Worm (Caenorhabditis elegans) whole organism, L4 larva: Measurements from ENCODE around the gene spp-8.

Experiments used
- F37D6.2 ChIP-seq: sonication (generic microtip); optimal IDR thresholded peaks from 2 replicates; lab custom pipeline; 2016; ENCODE audit warnings: mild to moderate bottlenecking, missing genetic modification characterization, missing compliant biosample characterization
- F49E8.2 ChIP-seq: sonication (generic microtip); optimal IDR thresholded peaks from 2 replicates; lab custom pipeline; 2016; ENCODE audit warnings: missing compliant biosample characterization, mild to moderate bottlenecking, missing genetic modification characterization, borderline replicate concordance
- Y48G9A.11 ChIP-seq: fragments of 200-800 bp; sonication (Bioruptor generic); IDR thresholded peaks from 2 replicates; pipeline ENCODE4 v1.3.6; 2022; ENCODE audit warnings: missing genetic modification reagents, missing genetic modification characterization, missing compliant biosample characterization
- Y5F2A.4 ChIP-seq: fragments of 200-800 bp; sonication (Bioruptor generic); optimal IDR thresholded peaks from 2 replicates; lab custom pipeline; 2018; ENCODE audit warnings: mild to moderate bottlenecking, missing genetic modification characterization, missing compliant biosample characterization
- Y75B8A.6 ChIP-seq: fragments of 200-800 bp; sonication (Bioruptor generic); IDR thresholded peaks from 2 replicates; pipeline ENCODE4 v1.3.6; 2022; ENCODE audit warnings: missing genetic modification reagents, missing genetic modification characterization, missing compliant biosample characterization
- ZK546.5 ChIP-seq, 2 experiments: sonication (generic microtip); optimal IDR thresholded peaks; 2 replicates each; lab custom pipeline; 2017; ENCODE audit warnings: missing biosample characterization in 2 of 2, missing genetic modification characterization in 2 of 2
- aly-2 ChIP-seq: sonication (generic microtip); optimal IDR thresholded peaks from 2 replicates; lab custom pipeline; 2018; ENCODE audit warnings: missing biosample characterization, missing genetic modification characterization
- ama-1 ChIP-seq: fragments of 150-350 bp; optimal IDR thresholded peaks from 2 replicates; lab custom pipeline; 2014; ENCODE audit warnings: inconsistent platforms, mixed read lengths
- ceh-82 ChIP-seq: sonication (generic microtip); optimal IDR thresholded peaks from 2 replicates; lab custom pipeline; 2017; ENCODE audit warnings: missing biosample characterization, missing genetic modification characterization
- cey-2 ChIP-seq: sonication (generic microtip); optimal IDR thresholded peaks from 3 replicates; lab custom pipeline; 2017; ENCODE audit warnings: missing genetic modification characterization, mild to moderate bottlenecking, missing compliant biosample characterization, antibody characterized with exemption, borderline replicate concordance; ENCODE audit not compliant: insufficient read depth
- daf-12 ChIP-seq: fragments of 150-350 bp; optimal IDR thresholded peaks from 2 replicates; lab custom pipeline; 2014; ENCODE audit warnings: missing biosample characterization, missing genetic modification reagents, missing genetic modification characterization
- daf-19 ChIP-seq: fragments of 200-800 bp; sonication (Bioruptor generic); conservative IDR thresholded peaks from 2 replicates; pipeline ENCODE4 v1.3.6; 2022; ENCODE audit warnings: missing genetic modification characterization, missing compliant biosample characterization
- daf-8 ChIP-seq: fragments of 200-800 bp; sonication (Bioruptor generic); IDR thresholded peaks from 2 replicates; pipeline ENCODE4 v1.3.6; 2022; ENCODE audit warnings: missing genetic modification characterization, missing compliant biosample characterization
- dmd-8 ChIP-seq: fragments of 200-800 bp; sonication (Bioruptor generic); IDR thresholded peaks from 2 replicates; pipeline ENCODE4 v1.3.6; 2022; ENCODE audit warnings: missing genetic modification characterization, missing compliant biosample characterization
- dmd-9 ChIP-seq: fragments of 200-800 bp; sonication (Bioruptor generic); IDR thresholded peaks from 2 replicates; pipeline ENCODE4 v1.3.6; 2022; ENCODE audit warnings: missing genetic modification reagents, missing genetic modification characterization, missing compliant biosample characterization
- duxl-1 ChIP-seq: sonication (generic microtip); optimal IDR thresholded peaks from 2 replicates; lab custom pipeline; 2016; ENCODE audit warnings: mild to moderate bottlenecking, missing genetic modification characterization, moderate library complexity, missing compliant biosample characterization; ENCODE audit not compliant: poor library complexity
- dve-1 ChIP-seq: sonication (generic microtip); optimal IDR thresholded peaks from 2 replicates; lab custom pipeline; 2017; ENCODE audit warnings: antibody characterized with exemption, mild to moderate bottlenecking, missing genetic modification characterization, missing compliant biosample characterization; ENCODE audit not compliant: insufficient read depth
- fkh-10 ChIP-seq: fragments of 150-350 bp; optimal IDR thresholded peaks from 2 replicates; lab custom pipeline; 2014; ENCODE audit warnings: missing biosample characterization, missing genetic modification reagents, missing genetic modification characterization
- fos-1 ChIP-seq: fragments of 150-350 bp; optimal IDR thresholded peaks from 2 replicates; lab custom pipeline; 2014; ENCODE audit warnings: missing biosample characterization, missing genetic modification characterization
- gei-8 ChIP-seq: fragments of 200-800 bp; sonication (Bioruptor generic); optimal IDR thresholded peaks from 2 replicates; lab custom pipeline; 2018; ENCODE audit warnings: mild to moderate bottlenecking, missing genetic modification characterization, missing compliant biosample characterization
- hlh-11 ChIP-seq: fragments of 200-800 bp; sonication (Bioruptor generic); optimal IDR thresholded peaks from 2 replicates; lab custom pipeline; 2018; ENCODE audit warnings: mild to moderate bottlenecking, missing genetic modification characterization, missing compliant biosample characterization
- hmg-1.1 ChIP-seq: fragments of 200-800 bp; sonication (Bioruptor generic); IDR thresholded peaks from 2 replicates; pipeline ENCODE4 v1.3.6; 2022; ENCODE audit warnings: missing genetic modification reagents, missing genetic modification characterization, missing compliant biosample characterization
- lin-15B ChIP-seq: fragments of 150-350 bp; sonication (generic microtip); optimal IDR thresholded peaks from 3 replicates; lab custom pipeline; 2014; ENCODE audit warnings: missing biosample characterization, missing genetic modification characterization
- lin-29 ChIP-seq: fragments of 200-800 bp; sonication (Bioruptor generic); IDR thresholded peaks from 2 replicates; pipeline ENCODE4 v1.3.6; 2022; ENCODE audit warnings: missing genetic modification reagents, missing genetic modification characterization, missing compliant biosample characterization
- lir-3 ChIP-seq: sonication (generic microtip); optimal IDR thresholded peaks from 2 replicates; lab custom pipeline; 2016; ENCODE audit warnings: mild to moderate bottlenecking, missing genetic modification characterization, missing compliant biosample characterization
- lsy-2 ChIP-seq, 2 experiments: fragments of 150-350 bp in 1 of 2; sonication (generic microtip) in 1 of 2; optimal IDR thresholded peaks; 2 replicates each; lab custom pipeline; 2014 to 2017; ENCODE audit warnings: missing biosample characterization in 2 of 2, missing genetic modification characterization in 2 of 2
- madf-5 ChIP-seq, 2 experiments: fragments of 200-800 bp; sonication (Bioruptor generic); IDR thresholded peaks; 2 replicates each; pipeline ENCODE4 v1.3.6; 2022; ENCODE audit warnings: missing compliant biosample characterization in 2 of 2, missing genetic modification characterization in 2 of 2
- madf-9 ChIP-seq: fragments of 200-800 bp; sonication (Bioruptor generic); conservative IDR thresholded peaks from 2 replicates; pipeline ENCODE4 v1.3.6; 2022; ENCODE audit warnings: missing genetic modification reagents, missing genetic modification characterization, missing compliant biosample characterization
- mep-1 ChIP-seq: fragments of 150-350 bp; sonication (generic microtip); optimal IDR thresholded peaks from 3 replicates; lab custom pipeline; 2014; ENCODE audit warnings: missing biosample characterization, missing genetic modification characterization
- mxl-2 ChIP-seq: fragments of 200-800 bp; sonication (Bioruptor generic); conservative IDR thresholded peaks from 2 replicates; pipeline ENCODE4 v1.3.6; 2022; ENCODE audit warnings: missing genetic modification reagents, missing genetic modification characterization, missing compliant biosample characterization
- nhr-10 ChIP-seq: fragments of 150-350 bp; optimal IDR thresholded peaks from 2 replicates; lab custom pipeline; 2014; ENCODE audit warnings: missing biosample characterization, missing genetic modification characterization
- nhr-25 ChIP-seq: sonication (generic microtip); optimal IDR thresholded peaks from 2 replicates; lab custom pipeline; 2017; ENCODE audit warnings: missing genetic modification characterization, mild to moderate bottlenecking, missing compliant biosample characterization, antibody characterized with exemption, moderate library complexity, borderline replicate concordance; ENCODE audit not compliant: insufficient read depth
- nhr-42 ChIP-seq: fragments of 200-800 bp; sonication (Bioruptor generic); IDR thresholded peaks from 2 replicates; pipeline ENCODE4 v1.3.6; 2022; ENCODE audit warnings: missing genetic modification characterization, missing compliant biosample characterization
- nhr-6 ChIP-seq: fragments of 150-350 bp; optimal IDR thresholded peaks from 2 replicates; lab custom pipeline; 2014; ENCODE audit warnings: missing biosample characterization, missing genetic modification characterization
- nhr-76 ChIP-seq: fragments of 150-350 bp; optimal IDR thresholded peaks from 2 replicates; lab custom pipeline; 2014; ENCODE audit warnings: missing biosample characterization, missing genetic modification characterization
- nhr-77 ChIP-seq: fragments of 150-350 bp; optimal IDR thresholded peaks from 2 replicates; lab custom pipeline; 2014; ENCODE audit warnings: missing biosample characterization, missing genetic modification characterization
- pha-4 ChIP-seq, 2 experiments: fragments of 150-350 bp in 1 of 2; fragments of 200-800 bp in 1 of 2; sonication (Bioruptor generic) in 1 of 2; IDR thresholded peaks in 1 of 2; optimal IDR thresholded peaks in 1 of 2; 2 replicates each; pipeline versions ENCODE4 v1.3.6 to Lab custom; 2014 to 2022; ENCODE audit warnings: missing genetic modification characterization in 2 of 2, missing genetic modification reagents in 2 of 2, missing biosample characterization in 1 of 2, missing compliant biosample characterization in 1 of 2
- rbr-2 ChIP-seq: sonication (generic microtip); optimal IDR thresholded peaks from 2 replicates; lab custom pipeline; 2016; ENCODE audit warnings: missing genotype, missing genetic modification characterization, missing compliant biosample characterization
- sdz-12 ChIP-seq: fragments of 200-800 bp; sonication (Bioruptor generic); optimal IDR thresholded peaks from 2 replicates; lab custom pipeline; 2018; ENCODE audit warnings: mild to moderate bottlenecking, missing genetic modification characterization, missing compliant biosample characterization
- set-16 ChIP-seq: fragments of 200-800 bp; sonication (Bioruptor generic); IDR thresholded peaks from 2 replicates; pipeline ENCODE4 v1.3.6; 2022; ENCODE audit warnings: missing genetic modification reagents, missing genetic modification characterization, missing compliant biosample characterization
- snpc-1.2 ChIP-seq: fragments of 200-800 bp; sonication (Bioruptor generic); IDR thresholded peaks from 2 replicates; pipeline ENCODE4 v1.3.6; 2022; ENCODE audit warnings: missing genetic modification reagents, missing genetic modification characterization, missing compliant biosample characterization
- spr-1 ChIP-seq: sonication (generic microtip); optimal IDR thresholded peaks from 2 replicates; lab custom pipeline; 2016; ENCODE audit warnings: mild to moderate bottlenecking, missing genetic modification characterization, missing compliant biosample characterization
- unc-39 ChIP-seq: sonication (generic microtip); optimal IDR thresholded peaks from 2 replicates; lab custom pipeline; 2017; ENCODE audit warnings: missing biosample characterization, missing genetic modification characterization
- unc-62 ChIP-seq, 3 experiments: fragments of 150-350 bp in 1 of 3; sonication (generic microtip); optimal IDR thresholded peaks in 2 of 3; peaks in 1 of 3; 1 replicate in 1 of 3; 2 replicates in 2 of 3; lab custom pipeline; 2014 to 2017; ENCODE audit warnings: missing biosample characterization in 3 of 3, missing genetic modification characterization in 3 of 3, missing genetic modification reagents in 3 of 3, missing genotype in 1 of 3
- vab-7 ChIP-seq: fragments of 200-800 bp; sonication (Bioruptor generic); IDR thresholded peaks from 2 replicates; pipeline ENCODE4 v1.3.6; 2022; ENCODE audit warnings: missing genetic modification reagents, missing genetic modification characterization, missing compliant biosample characterization
- zfp-3 ChIP-seq: fragments of 200-800 bp; sonication (Bioruptor generic); conservative IDR thresholded peaks from 2 replicates; pipeline ENCODE4 v1.3.6; 2022; ENCODE audit warnings: missing genetic modification reagents, missing genetic modification characterization, missing compliant biosample characterization

The spp-8 gene

ce11 chrIV:8432709-8433108 lies 48.8 kb upstream of the spp-8 start, which contains the start of the genes T26A8.4 and pdtf-1 (continued):
- peak; percentile 64 for TF ChIP-seq spr-1 (tag; lab: Kevin White, UChicago)
- TF ChIP-seq ZK546.5 (tag; optimal IDR thresholded peaks at IDR 0.05; lab: Kevin White, UChicago), result peak; percentile 6 to 70
- TF ChIP-seq aly-2 (tag; lab: Kevin White, UChicago), result no peak
- peak; percentile 15 for TF ChIP-seq gei-8
- peak; percentile 98 for TF ChIP-seq dve-1 (tag; lab: Kevin White, UChicago)
- TF ChIP-seq vab-7 (GFP tag; lab: Robert Waterston, UW), result peak; percentile 74; the same call in 1 of the 2 replicates
- TF ChIP-seq dmd-8, result no peak
- TF ChIP-seq nhr-6 (tag; lab: Kevin White, UChicago), result peak; percentile 99
- TF ChIP-seq duxl-1, result peak; percentile 75
- peak; percentile 24 for TF ChIP-seq nhr-76
- TF ChIP-seq rbr-2, result peak; percentile 89
- peak; percentile 78 for TF ChIP-seq madf-9 (GFP tag; lab: Robert Waterston, UW)
- no peak; the same call in 1 of the 2 replicates for TF ChIP-seq mxl-2 (GFP tag; lab: Robert Waterston, UW)
- peak; percentile 70 for TF ChIP-seq lin-29 (GFP tag; lab: Robert Waterston, UW)
- no peak for TF ChIP-seq unc-39 (tag; lab: Kevin White, UChicago)
- peak; percentile 92 for TF ChIP-seq fkh-10 (GFP tag; lab: Kevin White, UChicago)
- peak; percentile 56 for TF ChIP-seq F37D6.2 (tag; lab: Kevin White, UChicago)
- peak; percentile 50 for TF ChIP-seq lin-15B (tag; lab: Kevin White, UChicago)
- TF ChIP-seq unc-62 (GFP tag; optimal IDR thresholded peaks at IDR 0.05 in 1 of 2; lab: Kevin White, UChicago), result peak in 1 of 2 experiments; percentile 100
- TF ChIP-seq unc-62 (tag; optimal IDR thresholded peaks at IDR 0.05; lab: Kevin White, UChicago), result no peak
- TF ChIP-seq lsy-2 (tag; optimal IDR thresholded peaks at IDR 0.05; lab: Kevin White, UChicago), result peak; percentile 99 to 100
- peak; percentile 55 for TF ChIP-seq nhr-10 (tag; lab: Kevin White, UChicago)
- peak; percentile 87 for TF ChIP-seq nhr-42 (GFP tag; lab: Robert Waterston, UW)
- TF ChIP-seq lir-3, result peak; percentile 37
- peak; percentile 91 for TF ChIP-seq ama-1 (lab: Kevin White, UChicago)
- TF ChIP-seq Y48G9A.11 (GFP tag; lab: Robert Waterston, UW), result peak; percentile 81
- peak; percentile 95 for TF ChIP-seq mep-1
- TF ChIP-seq F49E8.2 (tag; lab: Kevin White, UChicago), result peak; percentile 15
- no peak for TF ChIP-seq ceh-82 (tag; lab: Kevin White, UChicago)
- TF ChIP-seq daf-19, result no peak
- TF ChIP-seq snpc-1.2 (GFP tag; lab: Robert Waterston, UW), result peak; percentile 80
- TF ChIP-seq Y5F2A.4, result peak; percentile 16
- peak; percentile 86 for TF ChIP-seq pha-4 (GFP tag; IDR thresholded peaks at IDR 0.05; lab: Robert Waterston, UW)
- no peak for TF ChIP-seq pha-4 (tag; optimal IDR thresholded peaks at IDR 0.05; lab: Kevin White, UChicago)
- 0 out of 4 replicates have a peak, but pooled peaks of 1 of the 2 experiments have one; percentile 60 for TF ChIP-seq madf-5 (GFP tag; IDR thresholded peaks at IDR 0.05; lab: Robert Waterston, UW)
- peak; percentile 69 for TF ChIP-seq dmd-9 (GFP tag; lab: Robert Waterston, UW)
- TF ChIP-seq daf-12 (tag; lab: Kevin White, UChicago), result no peak
- TF ChIP-seq cey-2 (tag; lab: Kevin White, UChicago), result no peak
- peak; percentile 92 for TF ChIP-seq hlh-11 (tag; lab: Kevin White, UChicago)
- TF ChIP-seq Y75B8A.6 (GFP tag; lab: Robert Waterston, UW), result 0 out of 2 replicates have a peak, but pooled peaks have one; percentile 79
- peak; percentile 80 for TF ChIP-seq zfp-3 (GFP tag; lab: Robert Waterston, UW)
- peak; percentile 91 for TF ChIP-seq nhr-25 (tag; lab: Kevin White, UChicago)
- TF ChIP-seq fos-1, result no peak
- peak; percentile 89 for TF ChIP-seq hmg-1.1 (GFP tag; lab: Robert Waterston, UW)
- peak; percentile 76 for TF ChIP-seq set-16
- no peak for TF ChIP-seq daf-8 (GFP tag; lab: Robert Waterston, UW)
- peak; percentile 95 for TF ChIP-seq nhr-77 (tag; lab: Kevin White, UChicago)
- TF ChIP-seq sdz-12 (GFP tag; lab: Kevin White, UChicago), result no peak
